Fruit fly (Drosophila melanogaster): ENCODE data around the gene Krn.
A peak's percentile ranks its signal among the peaks of the same experiment; 100 is the strongest.

The Krn gene

dm6 chr3L:17653701-17654667, at the start of gene Krn, which contains the start of the genes Ndfip and CG7484:
Gene Krn (minus strand): TSS chr3L:17654280.
Gene Ndfip (minus strand): TSS chr3L:17654280.
Gene CG7484 (plus strand): TSS chr3L:17654617.
- TF ChIP-seq CG12768 (GFP tag; optimal IDR thresholded peaks at IDR 0.05) (peak; percentile 92), ovo (GFP tag; optimal IDR thresholded peaks at IDR 0.05) (peak; percentile 81), tj (GFP tag; optimal IDR thresholded peaks at IDR 0.05) (peak; percentile 69), cic (GFP tag; optimal IDR thresholded peaks at IDR 0.05) (peak; percentile 52), Hr96 (GFP tag; optimal IDR thresholded peaks at IDR 0.05) (peak; percentile 91), bab1 (GFP tag; optimal IDR thresholded peaks at IDR 0.05) (peak; percentile 95), kay (GFP tag; ENCODE audit: borderline replicate concordance) (peak; percentile 94), Crg-1 (GFP tag; optimal IDR thresholded peaks at IDR 0.05) (peak; percentile 87), CG7045 (GFP tag; optimal IDR thresholded peaks at IDR 0.05) (peak; percentile 89), CG7101 (tag; optimal IDR thresholded peaks at IDR 0.05) (peak; percentile 95), CG14711 (tag; optimal IDR thresholded peaks at IDR 0.05) (peak; percentile 88), toe (GFP tag; optimal IDR thresholded peaks at IDR 0.05) (peak; percentile 95), Mnt (GFP tag; optimal IDR thresholded peaks at IDR 0.05) (peak; percentile 67), CG33017 (tag; optimal IDR thresholded peaks at IDR 0.05) (peak; percentile 91), Clk (GFP tag; optimal IDR thresholded peaks at IDR 0.05) (peak; percentile 89), CG5204 (GFP tag; optimal IDR thresholded peaks at IDR 0.05) (peak; percentile 92), CG11617 (GFP tag; optimal IDR thresholded peaks at IDR 0.05) (peak; percentile 93), CG1620 (GFP tag; optimal IDR thresholded peaks at IDR 0.05) (peak; percentile 93), pad (GFP tag; optimal IDR thresholded peaks at IDR 0.05) (peak; percentile 93), cnc (optimal IDR thresholded peaks at IDR 0.05) (no peak)

DNA sequence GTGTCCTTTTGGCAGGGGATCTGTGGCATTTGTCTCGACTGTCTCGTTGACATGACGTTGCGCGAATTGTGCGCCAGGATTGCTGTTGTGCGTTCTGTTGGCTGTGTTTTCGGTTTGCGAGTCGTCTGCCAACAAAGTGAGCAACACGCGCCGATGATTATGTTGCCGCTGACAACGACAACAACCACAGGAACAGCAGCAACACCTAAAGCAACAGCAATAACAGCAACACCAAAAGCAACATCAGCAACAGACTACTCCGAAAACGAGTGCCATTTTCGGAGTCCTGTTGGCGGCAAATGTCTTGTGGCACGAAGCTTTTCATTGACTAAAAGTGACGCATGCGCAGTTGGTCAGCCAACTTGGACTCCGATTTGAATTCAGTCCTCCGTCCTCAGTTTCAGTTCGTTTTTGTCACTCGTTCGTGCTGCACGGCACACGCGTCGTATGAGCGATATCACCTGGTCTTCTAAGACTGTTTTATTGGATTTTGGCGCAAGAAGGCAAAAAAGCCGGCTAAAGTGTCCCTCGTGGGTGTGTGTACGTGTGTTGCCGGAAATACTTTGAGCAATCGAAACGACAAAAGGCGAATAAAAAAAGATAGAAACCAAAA, 35.6 kb upstream of the Krn start, which contains the start of gene Ccn:
Ccn (plus strand) TSS at position 437 of the 613 bp plus-strand sequence.
- TF ChIP-seq Clk (GFP tag; optimal IDR thresholded peaks at IDR 0.05): no peak
- TF ChIP-seq CG7045 (GFP tag; optimal IDR thresholded peaks at IDR 0.05): no peak
- TF ChIP-seq toe (GFP tag; optimal IDR thresholded peaks at IDR 0.05): no peak
- no peak for TF ChIP-seq cic (GFP tag; optimal IDR thresholded peaks at IDR 0.05)
- TF ChIP-seq CG33017 (tag; optimal IDR thresholded peaks at IDR 0.05): no peak
- no peak for TF ChIP-seq CG11617 (GFP tag; optimal IDR thresholded peaks at IDR 0.05)
- TF ChIP-seq CG1620 (GFP tag; optimal IDR thresholded peaks at IDR 0.05): no peak
- TF ChIP-seq CG5204 (GFP tag; optimal IDR thresholded peaks at IDR 0.05): no peak
- TF ChIP-seq CG14711 (tag; optimal IDR thresholded peaks at IDR 0.05): no peak
- no peak for TF ChIP-seq cnc (optimal IDR thresholded peaks at IDR 0.05)
- TF ChIP-seq bab1 (GFP tag; optimal IDR thresholded peaks at IDR 0.05): no peak
- no peak for TF ChIP-seq Hr96 (GFP tag; optimal IDR thresholded peaks at IDR 0.05)
- no peak for TF ChIP-seq kay (GFP tag; ENCODE audit: borderline replicate concordance)
- TF ChIP-seq tj (GFP tag; optimal IDR thresholded peaks at IDR 0.05): no peak
- no peak for TF ChIP-seq CG12768 (GFP tag; optimal IDR thresholded peaks at IDR 0.05)
- TF ChIP-seq pad (GFP tag; optimal IDR thresholded peaks at IDR 0.05): no peak
- TF ChIP-seq ovo (GFP tag; optimal IDR thresholded peaks at IDR 0.05): no peak
- TF ChIP-seq CG7101 (tag; optimal IDR thresholded peaks at IDR 0.05): no peak
- TF ChIP-seq Crg-1 (GFP tag; optimal IDR thresholded peaks at IDR 0.05): no peak
- TF ChIP-seq Mnt (GFP tag; optimal IDR thresholded peaks at IDR 0.05): no peak

- no peak for TF ChIP-seq Clk (GFP tag; optimal IDR thresholded peaks at IDR 0.05)
- TF ChIP-seq Mnt (GFP tag; optimal IDR thresholded peaks at IDR 0.05): no peak
- no peak for TF ChIP-seq CG12768 (GFP tag; optimal IDR thresholded peaks at IDR 0.05)
- no peak for TF ChIP-seq Hr96 (GFP tag; optimal IDR thresholded peaks at IDR 0.05)
- TF ChIP-seq toe (GFP tag; optimal IDR thresholded peaks at IDR 0.05): no peak
- no peak for TF ChIP-seq Crg-1 (GFP tag; optimal IDR thresholded peaks at IDR 0.05)
- no peak for TF ChIP-seq CG7101 (tag; optimal IDR thresholded peaks at IDR 0.05)
- TF ChIP-seq CG33017 (tag; optimal IDR thresholded peaks at IDR 0.05): no peak
- no peak for TF ChIP-seq CG5204 (GFP tag; optimal IDR thresholded peaks at IDR 0.05)
- no peak for TF ChIP-seq CG14711 (tag; optimal IDR thresholded peaks at IDR 0.05)
- TF ChIP-seq CG7045 (GFP tag; optimal IDR thresholded peaks at IDR 0.05): no peak
- no peak for TF ChIP-seq cic (GFP tag; optimal IDR thresholded peaks at IDR 0.05)
- TF ChIP-seq cnc (optimal IDR thresholded peaks at IDR 0.05): no peak
- no peak for TF ChIP-seq kay (GFP tag; ENCODE audit: borderline replicate concordance)
- no peak for TF ChIP-seq tj (GFP tag; optimal IDR thresholded peaks at IDR 0.05)
- no peak for TF ChIP-seq pad (GFP tag; optimal IDR thresholded peaks at IDR 0.05)
- no peak for TF ChIP-seq CG11617 (GFP tag; optimal IDR thresholded peaks at IDR 0.05)
- no peak for TF ChIP-seq ovo (GFP tag; optimal IDR thresholded peaks at IDR 0.05)
- no peak for TF ChIP-seq bab1 (GFP tag; optimal IDR thresholded peaks at IDR 0.05)
- no peak for TF ChIP-seq CG1620 (GFP tag; optimal IDR thresholded peaks at IDR 0.05)
Observed at dm6 chr3L:17671768-17672167, 17.7 kb upstream of the Krn start.

- TF ChIP-seq CG1620 (GFP tag; optimal IDR thresholded peaks at IDR 0.05) (no peak), CG7045 (GFP tag; optimal IDR thresholded peaks at IDR 0.05) (no peak), pad (GFP tag; optimal IDR thresholded peaks at IDR 0.05) (no peak), Hr96 (GFP tag; optimal IDR thresholded peaks at IDR 0.05) (no peak), CG12768 (GFP tag; optimal IDR thresholded peaks at IDR 0.05) (no peak)
Observed at dm6 chr3L:17671322-17671721, 17.2 kb upstream of the Krn start, which contains the start of gene CG34251. Gene CG34251 (plus strand): TSS chr3L:17671622.
